Fruit fly (Drosophila melanogaster) whole organism, embryonic: ENCODE measurements around the gene CG32259.

Experiments used
- CG10147 ChIP-seq: fragments of 200-800 bp; sonication (Bioruptor generic); optimal IDR thresholded peaks from 2 replicates; lab custom pipeline; 2019; ENCODE audit warnings: missing biosample characterization, mild to moderate bottlenecking, missing genetic modification characterization, moderate library complexity
- CG10979 ChIP-seq: fragments of 200-800 bp; sonication (Bioruptor generic); optimal IDR thresholded peaks from 2 replicates; lab custom pipeline; 2018; ENCODE audit warnings: missing biosample characterization, mild to moderate bottlenecking, missing genetic modification characterization, moderate library complexity
- CG11398 ChIP-seq: fragments of 200-800 bp; sonication (Bioruptor generic); optimal IDR thresholded peaks from 2 replicates; lab custom pipeline; 2016; ENCODE audit warnings: missing biosample characterization, missing genetic modification characterization
- CG11456 ChIP-seq: fragments of 200-800 bp; sonication (Bioruptor generic); IDR thresholded peaks from 3 replicates; pipeline ENCODE4 v1.3.6; 2022; ENCODE audit warnings: missing biosample characterization, missing genetic modification characterization
- CG15269 ChIP-seq: fragments of 200-800 bp; sonication (Bioruptor generic); optimal IDR thresholded peaks from 2 replicates; lab custom pipeline; 2018; ENCODE audit warnings: missing biosample characterization, mild to moderate bottlenecking, missing genetic modification characterization, moderate library complexity
- CG17385 ChIP-seq: fragments of 200-800 bp; sonication (Bioruptor generic); optimal IDR thresholded peaks from 3 replicates; lab custom pipeline; 2018; ENCODE audit warnings: missing biosample characterization, mild to moderate bottlenecking, missing genetic modification characterization
- CG18262 ChIP-seq: fragments of 200-800 bp; optimal IDR thresholded peaks from 3 replicates; lab custom pipeline; 2019; ENCODE audit warnings: missing biosample characterization, mild to moderate bottlenecking, missing genetic modification characterization, moderate library complexity
- CG2678 ChIP-seq: fragments of 200-800 bp; sonication (Bioruptor generic); optimal IDR thresholded peaks from 3 replicates; lab custom pipeline; 2019; ENCODE audit warnings: missing biosample characterization, mild to moderate bottlenecking, missing genetic modification characterization, moderate library complexity
- CG3163 ChIP-seq: fragments of 200-800 bp; sonication (Bioruptor generic); optimal IDR thresholded peaks from 3 replicates; lab custom pipeline; 2016; ENCODE audit warnings: missing biosample characterization, missing genetic modification characterization
- CG34422 ChIP-seq: fragments of 200-800 bp; sonication (Bioruptor generic); IDR thresholded peaks from 3 replicates; pipeline ENCODE4 v1.3.6; 2022; ENCODE audit warnings: missing biosample characterization, missing genetic modification characterization
- CG42726 ChIP-seq: fragments of 200-800 bp; sonication (Bioruptor generic); IDR thresholded peaks from 2 replicates; pipeline ENCODE4 v1.3.6; 2022; ENCODE audit warnings: missing biosample characterization, missing genetic modification characterization; ENCODE audit not compliant: partially characterized antibody
- CG4282 ChIP-seq: fragments of 200-800 bp; sonication (Bioruptor generic); optimal IDR thresholded peaks from 2 replicates; lab custom pipeline; 2016; ENCODE audit warnings: missing biosample characterization, missing genetic modification characterization
- CG6654 ChIP-seq: fragments of 200-800 bp; sonication (Bioruptor generic); optimal IDR thresholded peaks from 2 replicates; lab custom pipeline; 2017; ENCODE audit warnings: missing biosample characterization, mild to moderate bottlenecking, missing genetic modification characterization
- CG7357 ChIP-seq: fragments of 200-800 bp; sonication (Bioruptor generic); IDR thresholded peaks from 3 replicates; pipeline ENCODE4 v1.3.6; 2022; ENCODE audit warnings: missing biosample characterization, missing genetic modification characterization
- CG7556 ChIP-seq: fragments of 200-800 bp; sonication (Bioruptor generic); optimal IDR thresholded peaks from 2 replicates; lab custom pipeline; 2017; ENCODE audit warnings: missing biosample characterization, mild to moderate bottlenecking, missing genetic modification characterization
- CG7745 ChIP-seq: fragments of 200-800 bp; sonication (Bioruptor generic); optimal IDR thresholded peaks from 2 replicates; lab custom pipeline; 2018; ENCODE audit warnings: missing biosample characterization, mild to moderate bottlenecking, missing genetic modification characterization, moderate library complexity
- CG8089 ChIP-seq: fragments of 200-800 bp; sonication (Bioruptor generic); optimal IDR thresholded peaks from 3 replicates; lab custom pipeline; 2016; ENCODE audit warnings: missing biosample characterization, missing genetic modification characterization
- CoRest ChIP-seq: fragments of 200-800 bp; sonication (Bioruptor generic); optimal IDR thresholded peaks from 3 replicates; lab custom pipeline; 2018; ENCODE audit warnings: missing biosample characterization, mild to moderate bottlenecking, missing genetic modification characterization, moderate library complexity
- Deaf1 ChIP-seq: fragments of 200-800 bp; optimal IDR thresholded peaks from 3 replicates; lab custom pipeline; 2019; ENCODE audit warnings: missing biosample characterization, mild to moderate bottlenecking, missing genetic modification characterization, moderate library complexity
- Fer3 ChIP-seq: fragments of 200-800 bp; sonication (Bioruptor generic); optimal IDR thresholded peaks from 2 replicates; lab custom pipeline; 2018; ENCODE audit warnings: missing biosample characterization, mild to moderate bottlenecking, missing genetic modification characterization, moderate library complexity
- Lim3 ChIP-seq: fragments of 200-800 bp; sonication (Bioruptor generic); IDR thresholded peaks from 2 replicates; pipeline ENCODE4 v1.3.6; 2022; ENCODE audit warnings: missing biosample characterization, missing genetic modification characterization
- Mrtf ChIP-seq: fragments of 200-800 bp; sonication (Bioruptor generic); IDR thresholded peaks from 3 replicates; pipeline ENCODE4 v1.3.6; 2022; ENCODE audit warnings: missing biosample characterization, missing genetic modification characterization
- Oli ChIP-seq: fragments of 200-800 bp; sonication (Bioruptor generic); optimal IDR thresholded peaks from 2 replicates; lab custom pipeline; 2018; ENCODE audit warnings: missing biosample characterization, mild to moderate bottlenecking, missing genetic modification characterization, moderate library complexity
- Poxn ChIP-seq: fragments of 200-800 bp; sonication (Bioruptor generic); IDR thresholded peaks from 2 replicates; pipeline ENCODE4 v1.3.6; 2022; ENCODE audit warnings: missing biosample characterization, missing genetic modification characterization
- Ravus ChIP-seq: fragments of 200-800 bp; sonication (Bioruptor generic); IDR thresholded peaks from 2 replicates; pipeline ENCODE4 v1.3.6; 2022; ENCODE audit warnings: missing biosample characterization, missing genetic modification characterization
- Sox102F ChIP-seq: fragments of 200-800 bp; sonication (Bioruptor generic); optimal IDR thresholded peaks from 2 replicates; lab custom pipeline; 2018; ENCODE audit warnings: missing biosample characterization, mild to moderate bottlenecking, missing genetic modification characterization, moderate library complexity
- Spps ChIP-seq: fragments of 200-800 bp; sonication (Bioruptor generic); optimal IDR thresholded peaks from 2 replicates; lab custom pipeline; 2018; ENCODE audit warnings: missing biosample characterization, mild to moderate bottlenecking, missing genetic modification characterization
- ap ChIP-seq: fragments of 200-800 bp; sonication (Bioruptor generic); IDR thresholded peaks from 2 replicates; pipeline ENCODE4 v1.3.6; 2022; ENCODE audit warnings: missing biosample characterization, missing genetic modification characterization
- bowl ChIP-seq: fragments of 200-800 bp; sonication (Bioruptor generic); IDR thresholded peaks from 2 replicates; pipeline ENCODE4 v1.3.6; 2022; ENCODE audit warnings: missing biosample characterization, missing genetic modification characterization
- bsh ChIP-seq, 2 experiments: fragments of 200-800 bp; sonication (Bioruptor generic); optimal IDR thresholded peaks; 2 replicates each; lab custom pipeline; 2017 to 2018; ENCODE audit warnings: mild to moderate bottlenecking in 2 of 2, missing biosample characterization in 2 of 2, missing genetic modification characterization in 2 of 2, moderate library complexity in 1 of 2
- crol ChIP-seq: fragments of 200-800 bp; sonication (Bioruptor generic); IDR thresholded peaks from 2 replicates; pipeline ENCODE4 v1.3.6; 2022; ENCODE audit warnings: missing biosample characterization, missing genetic modification characterization
- danr ChIP-seq: fragments of 200-800 bp; sonication (Bioruptor generic); IDR thresholded peaks from 2 replicates; pipeline ENCODE4 v1.3.6; 2022; ENCODE audit warnings: missing biosample characterization, missing genetic modification characterization
- ems ChIP-seq: fragments of 200-800 bp; sonication (Bioruptor generic); optimal IDR thresholded peaks from 3 replicates; lab custom pipeline; 2016; ENCODE audit warnings: missing biosample characterization, missing genetic modification characterization
- esg ChIP-seq: fragments of 200-800 bp; sonication (Bioruptor generic); conservative IDR thresholded peaks from 2 replicates; pipeline ENCODE4 v1.3.6; 2022; ENCODE audit warnings: missing biosample characterization, missing genetic modification characterization
- fru ChIP-seq: fragments of >200 bp; optimal IDR thresholded peaks from 2 replicates; lab custom pipeline; 2017
- gce ChIP-seq: fragments of 200-800 bp; sonication (Bioruptor generic); IDR thresholded peaks from 3 replicates; pipeline ENCODE4 v1.3.6; 2022; ENCODE audit warnings: missing biosample characterization, missing genetic modification characterization
- gcm2 ChIP-seq: fragments of 200-800 bp; sonication (Bioruptor generic); optimal IDR thresholded peaks from 2 replicates; lab custom pipeline; 2016; ENCODE audit warnings: missing biosample characterization, missing genetic modification characterization
- hbn ChIP-seq: fragments of 200-800 bp; sonication (Bioruptor generic); IDR thresholded peaks from 2 replicates; pipeline ENCODE4 v1.3.6; 2022; ENCODE audit warnings: missing biosample characterization, missing genetic modification characterization; ENCODE audit not compliant: partially characterized antibody
- luna ChIP-seq: fragments of 200-800 bp; sonication (Bioruptor generic); optimal IDR thresholded peaks from 2 replicates; lab custom pipeline; 2016; ENCODE audit warnings: missing biosample characterization, missing genetic modification characterization
- maf-S ChIP-seq: fragments of 200-800 bp; sonication (Bioruptor generic); optimal IDR thresholded peaks from 2 replicates; lab custom pipeline; 2016; ENCODE audit warnings: missing biosample characterization, missing genetic modification characterization
- phol ChIP-seq: fragments of 200-800 bp; sonication (Bioruptor generic); optimal IDR thresholded peaks from 3 replicates; lab custom pipeline; 2018; ENCODE audit warnings: missing biosample characterization, mild to moderate bottlenecking, missing genetic modification characterization, moderate library complexity
- ranshi ChIP-seq: fragments of 200-800 bp; sonication (Bioruptor generic); IDR thresholded peaks from 2 replicates; pipeline ENCODE4 v1.3.6; 2022; ENCODE audit warnings: missing biosample characterization, missing genetic modification characterization
- rib ChIP-seq: fragments of 200-800 bp; sonication (Bioruptor generic); IDR thresholded peaks from 2 replicates; pipeline ENCODE4 v1.3.6; 2022; ENCODE audit warnings: missing biosample characterization, missing genetic modification characterization
- ro ChIP-seq: fragments of 200-800 bp; sonication (Bioruptor generic); IDR thresholded peaks from 2 replicates; pipeline ENCODE4 v1.3.6; 2022; ENCODE audit warnings: missing biosample characterization, missing genetic modification characterization
- so ChIP-seq: fragments of 200-800 bp; sonication (Bioruptor generic); IDR thresholded peaks from 3 replicates; pipeline ENCODE4 v1.3.6; 2022; ENCODE audit warnings: missing biosample characterization, missing genetic modification characterization
- ssp ChIP-seq: fragments of 200-800 bp; sonication (Bioruptor generic); IDR thresholded peaks from 2 replicates; pipeline ENCODE4 v1.3.6; 2022; ENCODE audit warnings: missing biosample characterization, missing genetic modification characterization
- stwl ChIP-seq: fragments of 200-800 bp; sonication (Bioruptor generic); optimal IDR thresholded peaks from 3 replicates; lab custom pipeline; 2018; ENCODE audit warnings: missing biosample characterization, mild to moderate bottlenecking, missing genetic modification characterization, moderate library complexity
- tgo ChIP-seq: fragments of 200-800 bp; sonication (Bioruptor generic); IDR thresholded peaks from 3 replicates; pipeline ENCODE4 v1.3.6; 2022; ENCODE audit warnings: missing biosample characterization, missing genetic modification characterization
- tin ChIP-seq: fragments of 200-800 bp; sonication (Bioruptor generic); optimal IDR thresholded peaks from 3 replicates; lab custom pipeline; 2016; ENCODE audit warnings: missing biosample characterization, missing genetic modification characterization
- ttk ChIP-seq: fragments of 200-800 bp; sonication (Bioruptor generic); IDR thresholded peaks from 2 replicates; pipeline ENCODE4 v2.1.2; 2022; ENCODE audit warnings: missing biosample characterization, missing genetic modification characterization

Gene CG32259

DNA sequence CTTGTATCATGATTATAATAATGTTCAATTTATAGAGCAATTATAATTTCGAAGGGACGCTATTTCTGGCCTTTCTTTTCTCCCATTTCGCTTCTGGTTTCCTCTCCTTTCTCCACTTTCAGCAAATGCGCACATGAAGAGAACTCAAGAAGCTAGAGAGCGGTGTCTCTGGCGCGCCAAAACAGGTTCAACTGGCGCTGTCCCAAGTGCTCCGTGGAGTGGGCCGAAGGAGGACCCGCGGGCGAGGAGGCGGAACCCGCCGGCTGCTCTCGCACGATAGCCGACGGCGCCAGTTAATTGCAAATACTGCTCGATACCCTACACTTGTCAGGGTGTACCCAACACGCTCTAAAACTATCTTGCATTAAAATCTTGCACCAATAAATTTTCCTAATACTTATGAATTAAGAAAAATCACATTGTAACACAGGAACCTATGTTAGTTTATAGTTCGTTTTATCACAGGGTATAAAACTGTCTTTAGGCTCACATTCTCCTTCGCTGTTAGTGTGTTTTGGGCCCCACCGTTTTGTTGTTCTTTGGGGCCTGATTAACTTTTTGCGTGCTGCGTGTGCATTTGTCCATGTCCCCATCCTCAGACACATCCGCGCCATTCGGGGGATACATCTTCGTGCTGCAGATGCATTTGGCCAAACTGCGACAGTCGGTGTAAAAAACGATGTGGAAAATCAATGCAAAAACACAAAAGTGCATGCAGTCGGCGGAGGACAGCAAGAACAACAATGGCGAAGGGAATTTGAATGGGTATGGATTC is 1.2 kb downstream of the CG32259 start (continued):
- TF ChIP-seq tin (GFP tag; lab: Kevin White, UChicago): peak; percentile 70
- TF ChIP-seq CoRest (tag; lab: Kevin White, UChicago): peak; percentile 88
- TF ChIP-seq Mrtf: peak; percentile 90
- peak; percentile 86 for TF ChIP-seq CG10147 (GFP tag; lab: Kevin White, UChicago)
- peak; percentile 71 for TF ChIP-seq CG3163 (GFP tag; lab: Kevin White, UChicago)
- peak; percentile 81 for TF ChIP-seq CG11398 (GFP tag; lab: Kevin White, UChicago)
- peak; percentile 49 for TF ChIP-seq Deaf1 (tag; lab: Kevin White, UChicago)
- TF ChIP-seq CG17385 (GFP tag; lab: Kevin White, UChicago): peak; percentile 82
- peak; percentile 92 for TF ChIP-seq CG15269 (tag; lab: Kevin White, UChicago)
- TF ChIP-seq Sox102F (GFP tag; lab: Kevin White, UChicago): peak; percentile 94
- peak; percentile 86 for TF ChIP-seq CG8089 (GFP tag; lab: Kevin White, UChicago)
- peak; percentile 87 for TF ChIP-seq CG7556 (GFP tag; lab: Kevin White, UChicago)
- TF ChIP-seq CG42726 (GFP tag; lab: Robert Waterston, UW): no peak
- peak; percentile 47 for TF ChIP-seq ems (GFP tag; lab: Kevin White, UChicago)
- peak; percentile 85 for TF ChIP-seq Ravus (GFP tag; lab: Robert Waterston, UW)
- peak; percentile 84 for TF ChIP-seq Poxn (GFP tag; lab: Robert Waterston, UW)
- TF ChIP-seq esg (GFP tag; lab: Robert Waterston, UW): peak; percentile 92
- TF ChIP-seq crol: peak; percentile 88
- peak; percentile 81 for TF ChIP-seq rib (GFP tag; lab: Robert Waterston, UW)
- peak; percentile 91 for TF ChIP-seq Fer3 (tag; lab: Kevin White, UChicago)
- peak; percentile 70 for TF ChIP-seq CG10979 (tag; lab: Kevin White, UChicago)
- peak; percentile 93 for TF ChIP-seq ap (GFP tag; lab: Robert Waterston, UW)
- peak; percentile 80 for TF ChIP-seq phol
- TF ChIP-seq CG7357 (GFP tag; lab: Robert Waterston, UW): peak; percentile 87
- peak; percentile 86 for TF ChIP-seq maf-S (GFP tag; lab: Kevin White, UChicago)
- peak; percentile 88 for TF ChIP-seq CG34422 (GFP tag; lab: Robert Waterston, UW)
- TF ChIP-seq fru (lab: Kevin White, UChicago): no peak
- peak; percentile 92 for TF ChIP-seq ranshi (GFP tag; lab: Robert Waterston, UW)
- TF ChIP-seq ssp (GFP tag; lab: Robert Waterston, UW): peak; percentile 81
- peak; percentile 91 for TF ChIP-seq CG2678 (tag; lab: Kevin White, UChicago)
- TF ChIP-seq CG6654: peak; percentile 69
- peak; percentile 74 for TF ChIP-seq gcm2 (GFP tag; lab: Kevin White, UChicago)
- no peak for TF ChIP-seq luna
- no peak for TF ChIP-seq stwl (tag; lab: Kevin White, UChicago)
- peak; percentile 56 for TF ChIP-seq CG18262 (tag; lab: Kevin White, UChicago)
- TF ChIP-seq CG4282: peak; percentile 84
- no peak for TF ChIP-seq CG7745 (tag; lab: Kevin White, UChicago)
- peak; percentile 90 for TF ChIP-seq gce (GFP tag; lab: Robert Waterston, UW)
- peak; percentile 93 for TF ChIP-seq so (GFP tag; lab: Robert Waterston, UW)
- peak; percentile 97 for TF ChIP-seq CG11456
- TF ChIP-seq Spps (tag; lab: Kevin White, UChicago): peak; percentile 45
- TF ChIP-seq danr: peak; percentile 89
- peak; percentile 90 for TF ChIP-seq Oli
- TF ChIP-seq tgo (GFP tag; lab: Robert Waterston, UW): peak; percentile 94
- TF ChIP-seq hbn (GFP tag; lab: Robert Waterston, UW): no peak
- peak; percentile 81 for TF ChIP-seq bowl (GFP tag; lab: Robert Waterston, UW)
- TF ChIP-seq ro (GFP tag; lab: Robert Waterston, UW): peak; percentile 69
- TF ChIP-seq Lim3 (GFP tag; lab: Robert Waterston, UW): peak; percentile 75
- TF ChIP-seq ttk (GFP tag; lab: Robert Waterston, UW): peak; percentile 91
- peak; percentile 88 to 91 for TF ChIP-seq bsh (GFP tag; optimal IDR thresholded peaks at IDR 0.05; lab: Kevin White, UChicago)
